Fruit fly (Drosophila melanogaster) whole organism, adult: Measurements from ENCODE around the gene Rrp45.
A peak's percentile ranks its signal among the peaks of the same experiment; 100 is the strongest.

Source experiments
- CG11617 ChIP-seq: fragments of 200-800 bp; sonication (Bioruptor generic); optimal IDR thresholded peaks from 2 replicates; lab custom pipeline; 2017; ENCODE audit warnings: mild to moderate bottlenecking, missing biosample characterization, missing genetic modification reagents, missing genetic modification characterization
- CG12768 ChIP-seq: fragments of 200-800 bp; sonication (Bioruptor generic); optimal IDR thresholded peaks from 2 replicates; lab custom pipeline; 2017; ENCODE audit warnings: missing biosample characterization, missing genetic modification characterization, mild to moderate bottlenecking, moderate library complexity, missing genetic modification reagents
- CG14711 ChIP-seq: fragments of 200-800 bp; sonication (Bioruptor generic); optimal IDR thresholded peaks from 2 replicates; lab custom pipeline; 2018; ENCODE audit warnings: missing biosample characterization, mild to moderate bottlenecking, missing genetic modification characterization, moderate library complexity
- CG5204 ChIP-seq: fragments of 200-800 bp; sonication (Bioruptor generic); optimal IDR thresholded peaks from 2 replicates; lab custom pipeline; 2016; ENCODE audit warnings: missing biosample characterization, missing genetic modification characterization
- CG7045 ChIP-seq: fragments of 200-800 bp; sonication (Bioruptor generic); optimal IDR thresholded peaks from 2 replicates; lab custom pipeline; 2017; ENCODE audit warnings: missing biosample characterization, mild to moderate bottlenecking, missing genetic modification characterization
- Crg-1 ChIP-seq: fragments of 200-800 bp; sonication (Bioruptor generic); optimal IDR thresholded peaks from 2 replicates; lab custom pipeline; 2016; ENCODE audit warnings: missing biosample characterization, missing genetic modification characterization
- kay ChIP-seq: fragments of 200-800 bp; sonication (Bioruptor generic); peaks from one replicate; lab custom pipeline; 2016; ENCODE audit warnings: missing biosample characterization, missing genetic modification characterization, borderline replicate concordance
- toe ChIP-seq: fragments of 200-800 bp; sonication (Bioruptor generic); optimal IDR thresholded peaks from 2 replicates; lab custom pipeline; 2016; ENCODE audit warnings: missing biosample characterization, missing genetic modification characterization

- TF ChIP-seq toe (GFP tag; lab: Kevin White, UChicago) (no peak), Crg-1 (GFP tag; lab: Kevin White, UChicago) (no peak), CG12768 (GFP tag; lab: Kevin White, UChicago) (no peak), kay (peak; percentile 58), CG5204 (GFP tag; lab: Kevin White, UChicago) (no peak), CG14711 (tag; lab: Kevin White, UChicago) (no peak), CG7045 (no peak), CG11617 (GFP tag; lab: Kevin White, UChicago) (no peak)
These were observed 45.8 kb upstream of the Rrp45 start for dm6 chrX:16836805-16837333.
